Fruit fly (Drosophila melanogaster) whole organism, adult: ENCODE results near the gene CG7910.

ENCODE experiments used
- CG11617 ChIP-seq: fragments of 200-800 bp; sonication (Bioruptor generic); optimal IDR thresholded peaks from 2 replicates; lab custom pipeline; 2017; ENCODE audit warnings: mild to moderate bottlenecking, missing biosample characterization, missing genetic modification reagents, missing genetic modification characterization
- CG12768 ChIP-seq: fragments of 200-800 bp; sonication (Bioruptor generic); optimal IDR thresholded peaks from 2 replicates; lab custom pipeline; 2017; ENCODE audit warnings: missing biosample characterization, missing genetic modification characterization, mild to moderate bottlenecking, moderate library complexity, missing genetic modification reagents
- CG1620 ChIP-seq: fragments of 200-800 bp; sonication (Bioruptor generic); optimal IDR thresholded peaks from 2 replicates; lab custom pipeline; 2016; ENCODE audit warnings: missing biosample characterization, missing genetic modification characterization
- CG7045 ChIP-seq: fragments of 200-800 bp; sonication (Bioruptor generic); optimal IDR thresholded peaks from 2 replicates; lab custom pipeline; 2017; ENCODE audit warnings: missing biosample characterization, mild to moderate bottlenecking, missing genetic modification characterization
- Clk ChIP-seq: fragments of 200-800 bp; sonication (Bioruptor generic); optimal IDR thresholded peaks from 2 replicates; lab custom pipeline; 2017; ENCODE audit warnings: missing biosample characterization, missing genetic modification characterization
- Mnt ChIP-seq: fragments of 200-800 bp; sonication (Bioruptor generic); optimal IDR thresholded peaks from 2 replicates; lab custom pipeline; 2016; ENCODE audit warnings: missing biosample characterization, mild to moderate bottlenecking, missing genetic modification characterization
- cic ChIP-seq: fragments of 200-800 bp; sonication (Bioruptor generic); optimal IDR thresholded peaks from 2 replicates; lab custom pipeline; 2017; ENCODE audit warnings: missing biosample characterization, mild to moderate bottlenecking, missing genetic modification characterization, moderate library complexity
- kay ChIP-seq: fragments of 200-800 bp; sonication (Bioruptor generic); peaks from one replicate; lab custom pipeline; 2016; ENCODE audit warnings: missing biosample characterization, missing genetic modification characterization, borderline replicate concordance
- toe ChIP-seq: fragments of 200-800 bp; sonication (Bioruptor generic); optimal IDR thresholded peaks from 2 replicates; lab custom pipeline; 2016; ENCODE audit warnings: missing biosample characterization, missing genetic modification characterization

DNA sequence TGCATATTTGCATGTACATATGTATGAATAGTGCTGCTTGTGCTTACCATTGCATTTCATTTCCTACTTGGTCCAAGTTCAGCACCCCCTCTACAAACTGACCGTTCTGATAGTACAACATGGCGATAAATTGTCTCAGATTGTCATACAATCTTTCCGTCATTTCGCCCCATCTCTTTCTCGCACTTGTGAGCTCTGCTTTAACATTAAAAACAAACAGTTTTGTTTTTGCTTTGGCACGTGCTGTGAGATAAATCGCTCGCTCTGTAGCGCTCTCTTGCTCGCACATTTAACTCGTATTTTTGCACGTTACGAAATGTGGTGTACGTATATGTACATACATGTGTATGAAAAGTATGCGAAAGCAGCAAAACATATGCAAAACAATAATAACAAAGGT, 21.7 kb downstream of the CG7910 start:
- TF ChIP-seq CG11617 (GFP tag; lab: Kevin White, UChicago) (no peak), kay (GFP tag; lab: Kevin White, UChicago) (no peak), toe (GFP tag; lab: Kevin White, UChicago) (no peak), CG1620 (no peak), Mnt (GFP tag; lab: Kevin White, UChicago) (peak; percentile 52), CG7045 (GFP tag; lab: Kevin White, UChicago) (no peak), cic (no peak), Clk (no peak), CG12768 (GFP tag; lab: Kevin White, UChicago) (no peak)
